Worm (Caenorhabditis elegans) whole organism, L1 larva: ENCODE results near the gene del-2.
A peak's percentile ranks its signal among the peaks of the same experiment; 100 is the strongest.

Experiments used
- C16A3.4 ChIP-seq: fragments of 150-350 bp; optimal IDR thresholded peaks from 2 replicates; lab custom pipeline; 2014; ENCODE audit warnings: missing biosample characterization, missing genetic modification characterization
- C34B4.2 ChIP-seq: sonication (generic microtip); optimal IDR thresholded peaks from 2 replicates; lab custom pipeline; 2017; ENCODE audit warnings: mild to moderate bottlenecking, missing genetic modification characterization, missing compliant biosample characterization
- Y116A8C.19 ChIP-seq: sonication (generic microtip); optimal IDR thresholded peaks from 2 replicates; lab custom pipeline; 2016; ENCODE audit warnings: missing compliant biosample characterization, missing genetic modification characterization, borderline replicate concordance
- aha-1 ChIP-seq: fragments of 150-350 bp; optimal IDR thresholded peaks from 2 replicates; lab custom pipeline; 2014; ENCODE audit warnings: missing biosample characterization, missing genetic modification characterization
- alr-1 ChIP-seq: fragments of 200-800 bp; sonication (Bioruptor generic); optimal IDR thresholded peaks from 2 replicates; lab custom pipeline; 2018; ENCODE audit warnings: borderline replicate concordance, mild to moderate bottlenecking, missing genetic modification characterization, missing compliant biosample characterization
- aly-2 ChIP-seq: fragments of 150-350 bp; optimal IDR thresholded peaks from 2 replicates; lab custom pipeline; 2014; ENCODE audit warnings: missing biosample characterization, missing genetic modification characterization
- blmp-1 ChIP-seq: fragments of 150-350 bp; optimal IDR thresholded peaks from 2 replicates; lab custom pipeline; 2014; ENCODE audit warnings: missing biosample characterization, missing genetic modification characterization
- ceh-8 ChIP-seq: fragments of 200-800 bp; sonication (Bioruptor generic); optimal IDR thresholded peaks from 2 replicates; lab custom pipeline; 2018; ENCODE audit warnings: mild to moderate bottlenecking, missing genetic modification characterization, moderate library complexity, missing compliant biosample characterization
- ceh-88 ChIP-seq: fragments of 200-800 bp; sonication (Bioruptor generic); IDR thresholded peaks from 2 replicates; pipeline ENCODE4 v1.3.6; 2022; ENCODE audit warnings: missing genetic modification characterization, missing compliant biosample characterization
- ces-1 ChIP-seq: fragments of 150-350 bp; optimal IDR thresholded peaks from 2 replicates; lab custom pipeline; 2014; ENCODE audit warnings: missing biosample characterization, missing genetic modification reagents, missing genetic modification characterization
- efl-1 ChIP-seq, 4 experiments: fragments of 150-350 bp; optimal IDR thresholded peaks in 3 of 4; peaks in 1 of 4; 1 replicate in 1 of 4; 2 replicates in 3 of 4; lab custom pipeline; 2014; ENCODE audit warnings: missing biosample characterization in 2 of 4, missing genetic modification characterization in 2 of 4, missing genetic modification reagents in 2 of 4
- efl-3 ChIP-seq: fragments of 200-800 bp; sonication (Bioruptor generic); optimal IDR thresholded peaks from 2 replicates; lab custom pipeline; 2018; ENCODE audit warnings: mild to moderate bottlenecking, missing genetic modification characterization, missing compliant biosample characterization
- egl-13 ChIP-seq: sonication (generic microtip); optimal IDR thresholded peaks from 2 replicates; lab custom pipeline; 2016; ENCODE audit warnings: missing genotype, missing genetic modification reagents, missing genetic modification characterization, missing compliant biosample characterization
- egl-27 ChIP-seq, 2 experiments: fragments of 150-350 bp in 1 of 2; sonication (generic microtip); optimal IDR thresholded peaks; 3 replicates each; lab custom pipeline; 2017 to 2018; ENCODE audit warnings: missing biosample characterization in 2 of 2, missing genetic modification characterization in 2 of 2, missing genetic modification reagents in 2 of 2
- elt-2 ChIP-seq: sonication (generic microtip); optimal IDR thresholded peaks from 2 replicates; lab custom pipeline; 2016; ENCODE audit warnings: missing genetic modification characterization, mild to moderate bottlenecking, inconsistent platforms, missing compliant biosample characterization, missing genetic modification reagents
- elt-3 ChIP-seq, 6 experiments: fragments of 150-350 bp in 1 of 6; sonication (generic microtip); optimal IDR thresholded peaks; 2 replicates each; lab custom pipeline; 2017 to 2018; ENCODE audit warnings: missing biosample characterization in 6 of 6, missing genetic modification characterization in 6 of 6, inconsistent platforms in 1 of 6
- fkh-10 ChIP-seq: sonication (generic microtip); optimal IDR thresholded peaks from 2 replicates; lab custom pipeline; 2017; ENCODE audit warnings: missing biosample characterization, missing genetic modification reagents, missing genetic modification characterization
- fkh-4 ChIP-seq: sonication (generic microtip); optimal IDR thresholded peaks from 2 replicates; lab custom pipeline; 2016; ENCODE audit warnings: missing compliant biosample characterization, missing genetic modification characterization, borderline replicate concordance
- fkh-8 ChIP-seq: sonication (generic microtip); optimal IDR thresholded peaks from 2 replicates; lab custom pipeline; 2016; ENCODE audit warnings: mild to moderate bottlenecking, missing genetic modification characterization, missing compliant biosample characterization
- fos-1 ChIP-seq: fragments of 150-350 bp; optimal IDR thresholded peaks from 2 replicates; lab custom pipeline; 2014; ENCODE audit warnings: missing biosample characterization, missing genetic modification characterization
- hlh-17 ChIP-seq: fragments of 200-800 bp; sonication (Bioruptor generic); optimal IDR thresholded peaks from 2 replicates; lab custom pipeline; 2018; ENCODE audit warnings: missing genetic modification characterization, mild to moderate bottlenecking, missing compliant biosample characterization, moderate library complexity, borderline replicate concordance
- hlh-4 ChIP-seq: sonication (generic microtip); optimal IDR thresholded peaks from 2 replicates; lab custom pipeline; 2016; ENCODE audit warnings: mild to moderate bottlenecking, missing genetic modification characterization, missing compliant biosample characterization
- irx-1 ChIP-seq: sonication (generic microtip); optimal IDR thresholded peaks from 2 replicates; lab custom pipeline; 2016; ENCODE audit warnings: missing genetic modification characterization, missing compliant biosample characterization
- jun-1 ChIP-seq: fragments of 150-350 bp; optimal IDR thresholded peaks from 2 replicates; lab custom pipeline; 2014; ENCODE audit warnings: missing biosample characterization, missing genetic modification reagents, missing genetic modification characterization
- lin-13 ChIP-seq: fragments of 150-350 bp; optimal IDR thresholded peaks from 2 replicates; lab custom pipeline; 2014; ENCODE audit warnings: missing biosample characterization, missing genetic modification reagents, missing genetic modification characterization
- lin-14 ChIP-seq: fragments of 200-800 bp; sonication (Bioruptor generic); optimal IDR thresholded peaks from 2 replicates; lab custom pipeline; 2018; ENCODE audit warnings: mild to moderate bottlenecking, missing genetic modification characterization, moderate library complexity, missing compliant biosample characterization
- lin-15B ChIP-seq: fragments of 150-350 bp; sonication (generic microtip); optimal IDR thresholded peaks from 3 replicates; lab custom pipeline; 2014; ENCODE audit warnings: missing biosample characterization, missing genetic modification characterization
- lin-39 ChIP-seq: fragments of 150-350 bp; optimal IDR thresholded peaks from 2 replicates; lab custom pipeline; 2014; ENCODE audit warnings: missing biosample characterization, missing genetic modification reagents, missing genetic modification characterization
- lsy-2 ChIP-seq, 2 experiments: fragments of 150-350 bp; optimal IDR thresholded peaks; 2 replicates each; lab custom pipeline; 2014; ENCODE audit warnings: missing biosample characterization in 2 of 2, missing genetic modification characterization in 2 of 2
- mdl-1 ChIP-seq, 2 experiments: fragments of 150-350 bp; optimal IDR thresholded peaks; 2 replicates each; lab custom pipeline; 2014 to 2017; ENCODE audit warnings: missing biosample characterization in 2 of 2, missing genetic modification characterization in 2 of 2, inconsistent platforms in 1 of 2
- mef-2 ChIP-seq: fragments of 150-350 bp; optimal IDR thresholded peaks from 2 replicates; lab custom pipeline; 2014; ENCODE audit warnings: missing biosample characterization, missing genetic modification characterization
- mep-1 ChIP-seq: fragments of 150-350 bp; optimal IDR thresholded peaks from 2 replicates; lab custom pipeline; 2014; ENCODE audit warnings: missing biosample characterization, missing genetic modification characterization
- nhr-12 ChIP-seq: sonication (generic microtip); optimal IDR thresholded peaks from 2 replicates; lab custom pipeline; 2017; ENCODE audit warnings: missing biosample characterization, missing genetic modification characterization
- nhr-19 ChIP-seq: fragments of 200-800 bp; sonication (Bioruptor generic); conservative IDR thresholded peaks from 2 replicates; pipeline ENCODE4 v1.3.6; 2022; ENCODE audit warnings: missing genetic modification characterization, missing compliant biosample characterization
- nhr-237 ChIP-seq: fragments of 150-350 bp; optimal IDR thresholded peaks from 2 replicates; lab custom pipeline; 2014; ENCODE audit warnings: missing biosample characterization, missing genetic modification characterization
- nhr-47 ChIP-seq: sonication (generic microtip); optimal IDR thresholded peaks from 2 replicates; lab custom pipeline; 2016; ENCODE audit warnings: mild to moderate bottlenecking, missing genetic modification characterization, moderate library complexity, missing compliant biosample characterization
- nhr-77 ChIP-seq: fragments of 150-350 bp; optimal IDR thresholded peaks from 2 replicates; lab custom pipeline; 2014; ENCODE audit warnings: missing biosample characterization, missing genetic modification characterization
- nhr-84 ChIP-seq: sonication (generic microtip); optimal IDR thresholded peaks from 2 replicates; lab custom pipeline; 2017; ENCODE audit warnings: missing biosample characterization, missing genetic modification characterization
- nhr-85 ChIP-seq: sonication (generic microtip); peaks from one replicate; lab custom pipeline; 2016; ENCODE audit warnings: missing genetic modification characterization, inconsistent platforms, missing compliant biosample characterization
- nhr-90 ChIP-seq: sonication (generic microtip); optimal IDR thresholded peaks from 2 replicates; lab custom pipeline; 2016; ENCODE audit warnings: mild to moderate bottlenecking, missing genetic modification characterization, missing compliant biosample characterization; ENCODE audit not compliant: poor library complexity
- pax-3 ChIP-seq: fragments of 200-800 bp; sonication (Bioruptor generic); optimal IDR thresholded peaks from 2 replicates; lab custom pipeline; 2018; ENCODE audit warnings: mild to moderate bottlenecking, missing genetic modification characterization, moderate library complexity, missing compliant biosample characterization
- rnt-1 ChIP-seq: sonication (generic microtip); optimal IDR thresholded peaks from 2 replicates; lab custom pipeline; 2016; ENCODE audit warnings: mild to moderate bottlenecking, missing genetic modification characterization, moderate library complexity, missing compliant biosample characterization
- sox-4 ChIP-seq: sonication (generic microtip); optimal IDR thresholded peaks from 2 replicates; lab custom pipeline; 2016; ENCODE audit warnings: missing genetic modification characterization, missing compliant biosample characterization
- swsn-7 ChIP-seq: sonication (generic microtip); optimal IDR thresholded peaks from 2 replicates; lab custom pipeline; 2016; ENCODE audit warnings: missing genetic modification characterization, missing compliant biosample characterization
- tbx-2 ChIP-seq: sonication (generic microtip); optimal IDR thresholded peaks from 2 replicates; lab custom pipeline; 2016; ENCODE audit warnings: missing genetic modification characterization, missing compliant biosample characterization
- tlp-1 ChIP-seq: fragments of 150-350 bp; optimal IDR thresholded peaks from 2 replicates; lab custom pipeline; 2014; ENCODE audit warnings: missing biosample characterization, missing genetic modification characterization
- unc-30 ChIP-seq: sonication (generic microtip); optimal IDR thresholded peaks from 2 replicates; lab custom pipeline; 2017; ENCODE audit warnings: missing biosample characterization, missing genetic modification characterization
- zag-1 ChIP-seq: fragments of 150-350 bp; optimal IDR thresholded peaks from 2 replicates; lab custom pipeline; 2014; ENCODE audit warnings: missing biosample characterization, missing genetic modification characterization
- zip-4 ChIP-seq: fragments of 200-800 bp; sonication (Bioruptor generic); optimal IDR thresholded peaks from 2 replicates; lab custom pipeline; 2018; ENCODE audit warnings: mild to moderate bottlenecking, missing genetic modification characterization, moderate library complexity, missing compliant biosample characterization
- ztf-4 ChIP-seq: fragments of 150-350 bp; optimal IDR thresholded peaks from 2 replicates; lab custom pipeline; 2014; ENCODE audit warnings: missing biosample characterization, missing genetic modification characterization

del-2 gene

ce11 chrIV:9671001-9671652 lies 29.3 kb upstream of the del-2 start (continued):
- TF ChIP-seq nhr-237 (tag; lab: Kevin White, UChicago) (peak; percentile 46), mdl-1 (tag; optimal IDR thresholded peaks at IDR 0.05; lab: Kevin White, UChicago) (peak; percentile 46 to 96), mef-2 (tag; lab: Kevin White, UChicago) (no peak), hlh-4 (tag; lab: Kevin White, UChicago) (no peak), irx-1 (peak; percentile 50), rnt-1 (peak; percentile 30), C34B4.2 (tag; lab: Kevin White, UChicago) (no peak), C16A3.4 (tag; lab: Kevin White, UChicago) (peak; percentile 40), swsn-7 (tag; lab: Kevin White, UChicago) (peak; percentile 43)

ce11 chrIV:9669969-9670368 lies 28.1 kb upstream of the del-2 start:
- TF ChIP-seq ces-1 (GFP tag; lab: Kevin White, UChicago) (no peak), nhr-47 (peak; percentile 67), aha-1 (tag; lab: Kevin White, UChicago) (no peak), lin-14 (GFP tag; lab: Kevin White, UChicago) (peak; percentile 86), fkh-10 (GFP tag; lab: Kevin White, UChicago) (no peak), nhr-77 (peak; percentile 33), mdl-1 (tag; optimal IDR thresholded peaks at IDR 0.05; lab: Kevin White, UChicago) (peak; percentile 8 to 70), nhr-85 (tag; lab: Kevin White, UChicago) (peak; percentile 98), aly-2 (tag; lab: Kevin White, UChicago) (no peak), lin-39 (tag; lab: Kevin White, UChicago) (peak; percentile 30), efl-1 (optimal IDR thresholded peaks at IDR 0.05; lab: Kevin White, UChicago) (peak; percentile 51 to 56), efl-1 (GFP tag; optimal IDR thresholded peaks at IDR 0.05 in 1 of 2; lab: Kevin White, UChicago) (peak; percentile 30 to 95), efl-3 (GFP tag; lab: Kevin White, UChicago) (peak; percentile 12), Y116A8C.19 (tag; lab: Kevin White, UChicago) (no peak), sox-4 (tag; lab: Kevin White, UChicago) (no peak), nhr-237 (tag; lab: Kevin White, UChicago) (no peak), lin-13 (GFP tag; lab: Kevin White, UChicago) (peak; percentile 1), alr-1 (tag; lab: Kevin White, UChicago) (no peak), fos-1 (tag; lab: Kevin White, UChicago) (no peak), fkh-4 (tag; lab: Kevin White, UChicago) (no peak), lsy-2 (tag; optimal IDR thresholded peaks at IDR 0.05; lab: Kevin White, UChicago) (peak; percentile 35 to 70), zag-1 (tag; lab: Kevin White, UChicago) (no peak), fkh-8 (tag; lab: Kevin White, UChicago) (no peak), ztf-4 (tag; lab: Kevin White, UChicago) (peak; percentile 25), zip-4 (no peak), egl-27 (tag; optimal IDR thresholded peaks at IDR 0.05; lab: Kevin White, UChicago) (no peak), nhr-12 (tag; lab: Kevin White, UChicago) (no peak), tlp-1 (no peak), nhr-19 (GFP tag; lab: Robert Waterston, UW) (peak; percentile 73), egl-13 (tag; lab: Kevin White, UChicago) (no peak), jun-1 (tag; lab: Kevin White, UChicago) (peak; percentile 56), hlh-17 (GFP tag; lab: Kevin White, UChicago) (no peak), ceh-88 (GFP tag; lab: Robert Waterston, UW) (no peak), nhr-90 (peak; percentile 74), elt-3 (tag; optimal IDR thresholded peaks at IDR 0.05; lab: Kevin White, UChicago) (peak in 2 of 6 experiments; percentile 2 to 68), tbx-2 (tag; lab: Kevin White, UChicago) (peak; percentile 35), unc-30 (no peak), blmp-1 (peak; percentile 77), nhr-84 (tag; lab: Kevin White, UChicago) (no peak), irx-1 (peak; percentile 34), elt-2 (no peak), mep-1 (tag; lab: Kevin White, UChicago) (peak; percentile 88), lin-15B (no peak), ceh-8 (GFP tag; lab: Kevin White, UChicago) (no peak), pax-3 (no peak)
